Fruit fly (Drosophila melanogaster) ovary, adult (tissue): Measurements from ENCODE around the gene CG3285.

Source experiments
- CG17801 ChIP-seq: fragments of 200-800 bp; optimal IDR thresholded peaks from 2 replicates; lab custom pipeline; 2019; ENCODE audit warnings: missing biosample characterization, mild to moderate bottlenecking, missing genetic modification characterization, moderate library complexity; ENCODE audit not compliant: partially characterized antibody

Gene CG3285

DNA sequence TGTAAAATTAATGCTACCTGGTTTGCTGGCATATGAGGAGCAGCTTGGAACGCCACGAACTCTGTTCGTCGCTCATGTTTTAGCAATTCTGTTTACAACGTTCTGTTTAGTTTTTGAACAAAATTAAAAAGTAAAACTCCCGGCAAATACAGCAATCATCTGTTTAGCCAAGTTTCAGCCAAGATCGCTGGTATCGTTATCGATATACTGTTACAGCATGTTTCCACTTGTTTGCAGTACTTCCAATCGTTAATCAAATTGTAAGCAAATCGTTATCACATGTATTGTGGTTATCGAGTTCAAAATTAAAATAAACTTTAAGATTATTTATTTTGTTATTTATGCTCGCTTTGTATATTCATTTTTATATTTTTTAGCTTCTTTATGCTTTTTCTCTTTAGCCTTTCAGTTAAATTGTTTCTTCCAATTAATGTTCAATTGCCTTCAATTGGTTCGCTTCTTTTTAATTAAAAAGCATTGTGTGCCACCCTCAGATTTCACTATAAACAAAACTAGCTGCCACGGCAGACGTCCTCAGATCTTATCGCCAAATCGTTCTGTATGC, 10.9 kb upstream of the CG3285 start, which contains the start of the genes Fign and CG8837:
Gene Fign, minus strand, starts transcription at position 142 of the 565 bp plus-strand sequence.
Gene CG8837, plus strand, starts transcription at position 515 of the 565 bp plus-strand sequence.
- no peak for TF ChIP-seq CG17801 (GFP tag; lab: Kevin White, UChicago)

DNA sequence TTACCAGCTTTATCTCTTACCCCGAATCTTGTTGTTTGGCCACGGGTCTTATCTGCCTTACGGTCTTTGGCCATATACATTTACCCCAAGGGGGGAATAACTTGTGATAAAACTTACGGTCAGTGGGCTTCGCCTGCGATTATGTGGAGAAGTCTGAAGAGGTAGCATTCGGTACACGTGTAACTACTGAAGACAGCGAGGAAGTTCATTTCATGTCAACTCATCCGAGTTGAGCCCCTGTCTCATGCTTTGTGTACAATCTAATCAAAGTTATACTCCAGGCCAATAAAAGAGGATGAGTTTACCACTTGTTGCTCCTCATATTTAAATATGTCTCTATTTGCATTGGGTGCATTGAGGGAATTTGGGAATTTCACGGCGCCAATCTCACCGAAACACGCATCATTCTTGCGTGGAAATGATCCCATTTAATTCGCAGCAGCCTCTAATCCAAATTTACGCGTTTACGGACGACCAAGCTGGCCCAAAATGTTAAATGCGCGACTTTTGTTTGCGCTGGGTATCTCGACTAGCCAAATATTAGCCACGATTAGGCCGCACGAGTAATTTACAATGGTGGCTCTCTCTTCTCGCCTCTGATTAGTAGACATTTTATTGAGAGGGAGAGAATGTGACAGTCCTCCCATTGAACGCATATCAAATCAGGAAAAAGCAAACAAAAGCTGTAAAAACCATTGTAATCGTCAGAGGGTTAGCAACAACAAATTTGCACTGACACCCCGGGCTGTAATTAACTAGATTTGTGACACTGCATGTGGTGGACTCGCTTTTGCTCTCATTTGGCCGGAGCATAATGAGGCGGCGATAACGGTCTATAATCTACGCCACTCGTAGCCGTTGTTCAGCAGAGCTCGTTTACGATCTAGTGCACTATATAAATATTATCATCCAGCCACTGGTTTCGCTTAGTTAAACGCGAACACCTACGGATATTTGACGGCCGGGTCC, 7.1 kb upstream of the CG3285 start, which contains the start of gene CG33281:
Gene CG33281, plus strand, starts transcription at position 919 of the 969 bp plus-strand sequence.
- TF ChIP-seq CG17801 (GFP tag; lab: Kevin White, UChicago) = no peak

DNA sequence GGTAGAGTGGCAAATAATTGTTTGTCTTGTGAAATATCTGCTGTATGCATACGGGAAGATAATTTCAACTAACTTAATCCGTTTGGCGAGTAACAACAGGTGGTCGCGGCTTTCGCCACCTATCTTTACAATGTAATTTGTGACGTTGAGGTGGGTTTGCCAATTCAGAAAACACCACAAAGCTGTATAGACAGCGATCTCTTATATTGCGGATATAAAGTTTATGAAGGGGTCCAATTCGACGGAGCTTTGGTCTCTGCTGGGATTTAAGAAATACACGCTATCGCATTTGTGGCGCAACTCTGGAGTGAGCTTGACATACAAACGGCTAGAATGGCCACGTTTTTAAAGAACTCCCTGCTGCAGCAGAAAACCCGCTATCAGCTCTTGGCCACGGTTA, 3.1 kb upstream of the CG3285 start, which contains the start of gene CG33282:
Gene CG33282, plus strand, starts transcription at position 301 of the 400 bp plus-strand sequence.
- TF ChIP-seq CG17801 (GFP tag; lab: Kevin White, UChicago) = no peak

DNA sequence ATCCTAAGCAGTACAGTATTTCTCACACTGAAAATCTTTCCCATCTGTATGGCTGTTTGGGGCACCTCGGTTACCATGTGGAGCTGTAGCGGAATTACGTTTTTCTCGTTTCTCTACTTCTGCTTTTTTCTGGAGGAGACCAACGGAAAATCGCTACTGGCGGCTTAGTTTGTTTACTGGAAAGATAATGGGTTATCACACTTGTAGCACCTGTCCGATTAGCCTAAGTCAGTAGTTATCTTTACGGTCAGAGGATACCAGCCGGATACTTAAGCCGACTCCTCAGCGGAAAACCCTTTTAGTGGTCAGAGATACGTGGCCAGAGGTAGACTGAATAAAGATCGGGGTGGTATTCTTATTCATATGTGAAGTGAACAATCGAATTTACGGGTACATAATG, 1.8 kb downstream of the CG3285 start, which contains the start of gene CG15408:
Gene CG15408, plus strand, starts transcription at position 301 of the 400 bp plus-strand sequence.
- TF ChIP-seq CG17801 (GFP tag; lab: Kevin White, UChicago) = no peak

DNA sequence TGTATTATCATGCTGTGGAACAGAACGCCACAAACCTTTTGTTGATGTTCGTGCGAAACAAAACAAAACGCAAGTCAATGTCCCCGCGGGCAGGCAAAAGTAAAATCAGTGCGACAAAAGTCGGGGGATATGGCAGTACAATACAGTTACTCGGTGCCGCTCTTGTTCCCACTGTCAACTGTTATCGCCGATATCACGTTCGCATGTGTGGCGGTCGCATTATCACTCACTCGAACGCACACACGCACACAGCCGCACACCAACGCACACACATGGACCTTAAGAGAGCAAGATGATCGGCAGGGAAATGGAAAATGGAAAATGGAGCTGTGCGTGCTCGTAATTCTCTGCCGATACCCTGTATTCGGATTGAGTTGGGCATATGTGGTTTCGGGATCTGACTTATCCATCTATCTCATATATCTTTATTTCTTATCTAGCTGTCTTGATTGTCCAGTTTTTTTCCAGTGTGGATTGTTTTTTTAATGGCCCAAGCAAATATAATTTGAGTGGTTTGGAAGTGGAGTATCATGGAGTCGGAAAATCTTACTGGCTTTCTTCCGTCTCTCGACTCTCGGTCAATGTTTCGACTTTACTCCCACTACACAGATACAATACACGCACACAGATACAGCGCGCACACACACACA, 8.0 kb downstream of the CG3285 start:
- TF ChIP-seq CG17801 (GFP tag; lab: Kevin White, UChicago) = no peak

DNA sequence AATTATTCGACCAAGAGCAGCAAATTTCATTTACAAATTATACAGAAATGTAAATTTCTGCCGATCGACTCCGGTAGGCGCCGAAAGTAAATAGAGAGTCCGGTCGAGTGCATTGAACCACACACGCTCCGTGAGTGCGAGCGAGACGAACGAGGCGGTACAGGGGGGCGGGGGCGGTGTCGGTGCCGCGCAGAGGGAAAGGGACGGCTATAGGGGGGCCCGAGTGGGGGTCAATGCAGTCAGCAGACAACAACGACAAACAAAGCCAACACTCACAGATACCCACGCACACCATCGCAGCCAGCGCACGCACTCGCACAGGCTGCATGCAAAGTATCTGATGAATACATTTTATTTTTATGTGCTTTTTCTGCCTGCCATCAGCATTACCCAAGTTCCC, 8.7 kb downstream of the CG3285 start:
- TF ChIP-seq CG17801 (GFP tag; lab: Kevin White, UChicago) = no peak

DNA sequence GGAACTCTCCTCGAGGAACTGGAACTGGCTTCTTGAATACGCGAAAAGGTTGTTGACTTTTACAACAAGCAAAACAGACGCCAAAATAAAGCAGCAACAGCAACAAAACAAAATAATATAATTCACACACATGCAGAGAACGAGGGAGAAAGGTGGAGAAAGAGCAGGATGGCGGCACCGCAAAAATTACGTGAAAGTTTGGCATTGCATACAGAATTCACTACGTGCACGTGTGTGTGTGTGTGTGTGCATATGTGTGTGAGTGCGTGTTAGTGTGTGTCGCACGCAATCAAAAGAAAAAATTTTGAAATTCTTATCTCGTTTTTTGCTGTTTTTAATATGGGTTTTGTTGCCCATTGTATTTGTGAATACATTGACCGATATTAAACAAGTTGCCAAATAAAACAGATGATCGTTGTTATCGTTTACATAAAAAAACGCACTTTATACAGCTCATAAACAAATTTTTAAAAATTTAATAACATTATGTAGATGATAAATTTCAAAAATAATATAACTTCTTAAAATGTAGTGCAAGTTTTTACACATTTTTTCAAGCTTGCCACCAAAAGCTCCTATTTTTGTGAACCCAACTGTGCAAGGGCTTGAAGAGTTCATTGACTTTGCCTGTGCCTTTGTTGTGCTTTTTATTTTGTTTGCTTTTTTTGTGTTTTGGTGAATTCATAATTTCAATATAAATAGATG, 10.7 kb downstream of the CG3285 start:
- TF ChIP-seq CG17801 (GFP tag; lab: Kevin White, UChicago) = no peak

DNA sequence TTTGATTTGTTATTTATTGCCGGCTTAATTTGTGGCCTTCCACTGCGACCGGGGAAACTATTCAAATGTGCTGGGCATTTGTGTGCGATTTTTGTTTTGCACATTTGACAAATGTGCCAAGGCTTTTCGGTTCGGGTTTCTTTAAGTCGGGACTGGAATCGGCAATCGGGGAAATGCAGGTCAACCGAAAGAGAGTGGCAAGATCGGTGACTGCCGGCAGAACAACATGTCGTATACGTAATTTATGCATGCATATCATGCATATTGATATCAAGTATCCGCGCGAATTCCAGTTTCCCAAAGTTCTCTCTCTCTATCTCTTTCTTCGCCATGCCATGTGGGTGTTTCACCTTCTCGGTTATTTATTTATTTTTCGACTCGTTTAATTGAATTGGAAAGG, 11.6 kb downstream of the CG3285 start:
- no peak for TF ChIP-seq CG17801 (GFP tag; lab: Kevin White, UChicago)

DNA sequence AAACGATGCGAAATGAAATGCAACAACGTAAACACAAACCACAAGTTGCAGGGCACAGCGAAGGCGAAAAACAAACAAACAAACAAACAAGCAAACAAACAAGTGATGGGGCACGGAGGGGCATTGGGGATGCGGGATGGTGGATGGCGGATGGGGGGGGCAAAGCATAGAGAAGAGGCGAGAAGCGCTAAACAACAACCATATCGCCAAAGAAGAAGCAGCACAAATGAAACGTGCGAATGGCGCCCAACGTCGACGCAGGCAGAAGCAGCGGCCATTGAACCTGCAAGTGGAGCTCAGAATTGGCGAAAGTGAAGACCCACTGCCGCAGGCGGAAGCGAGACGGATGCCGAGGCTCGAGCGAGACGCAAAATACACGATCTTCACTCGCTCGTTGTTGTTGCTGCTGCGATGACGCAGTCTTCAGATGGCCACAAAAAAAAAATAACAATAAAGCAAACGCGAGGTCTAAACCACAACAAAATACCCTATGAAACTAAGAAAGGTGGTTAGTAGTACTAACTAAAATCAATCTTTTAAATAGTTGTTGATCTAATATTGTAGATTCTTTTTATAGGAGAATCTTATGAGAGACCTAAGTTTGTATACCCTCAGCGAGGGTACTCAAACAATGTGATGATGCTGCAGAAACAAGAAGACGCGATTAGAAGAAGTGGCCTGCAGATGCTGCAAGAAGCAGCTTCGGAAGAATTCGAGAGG, 15.2 kb downstream of the CG3285 start:
- TF ChIP-seq CG17801 (GFP tag; lab: Kevin White, UChicago) = no peak

DNA sequence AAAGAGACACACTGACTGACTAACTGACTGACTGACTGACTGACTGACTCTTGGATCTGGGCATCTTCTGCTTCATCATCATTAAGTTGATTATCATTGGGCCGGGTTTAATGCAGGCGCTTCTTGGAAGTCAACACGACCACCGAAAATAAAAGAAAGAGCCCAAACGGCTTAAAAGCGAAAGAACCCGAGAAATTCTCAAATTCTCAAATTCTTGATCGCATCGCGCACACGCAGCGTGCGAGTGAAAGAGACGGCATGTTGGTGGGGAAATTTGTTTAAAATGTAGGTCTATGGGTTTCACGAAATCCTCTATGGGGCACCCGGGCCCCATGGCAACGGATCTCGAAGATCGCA, 15.7 kb downstream of the CG3285 start:
- TF ChIP-seq CG17801 (GFP tag; lab: Kevin White, UChicago) = no peak

DNA sequence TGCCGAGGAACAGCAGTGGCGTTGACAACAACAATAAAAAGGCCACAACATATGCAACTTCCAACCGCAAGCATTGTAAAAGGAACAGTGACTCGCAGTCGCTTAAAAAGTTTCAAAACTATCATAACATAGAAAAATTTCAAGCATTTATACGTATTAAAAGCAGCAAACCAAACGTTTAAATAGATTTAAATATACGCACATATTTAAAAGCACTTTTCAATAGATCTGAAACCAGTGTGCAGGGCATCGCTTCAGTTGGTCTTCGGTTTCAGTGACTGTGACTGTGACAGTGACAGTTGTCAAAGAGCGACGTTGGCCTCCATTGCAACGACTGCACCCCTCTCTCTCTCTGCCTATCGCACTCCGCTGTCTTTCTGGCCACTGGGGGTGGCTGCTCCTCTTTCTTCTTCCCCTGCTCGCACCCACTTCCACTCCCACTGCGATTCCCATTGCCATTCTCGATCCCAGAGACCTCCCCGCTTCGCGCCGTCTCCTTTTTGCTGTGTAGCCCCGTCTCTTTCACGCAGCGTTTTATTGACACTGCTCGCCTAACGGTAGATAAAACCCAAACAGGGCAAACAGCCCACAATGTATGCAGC, 17.5 kb downstream of the CG3285 start:
- peak; percentile 30 for TF ChIP-seq CG17801 (GFP tag; lab: Kevin White, UChicago)

DNA sequence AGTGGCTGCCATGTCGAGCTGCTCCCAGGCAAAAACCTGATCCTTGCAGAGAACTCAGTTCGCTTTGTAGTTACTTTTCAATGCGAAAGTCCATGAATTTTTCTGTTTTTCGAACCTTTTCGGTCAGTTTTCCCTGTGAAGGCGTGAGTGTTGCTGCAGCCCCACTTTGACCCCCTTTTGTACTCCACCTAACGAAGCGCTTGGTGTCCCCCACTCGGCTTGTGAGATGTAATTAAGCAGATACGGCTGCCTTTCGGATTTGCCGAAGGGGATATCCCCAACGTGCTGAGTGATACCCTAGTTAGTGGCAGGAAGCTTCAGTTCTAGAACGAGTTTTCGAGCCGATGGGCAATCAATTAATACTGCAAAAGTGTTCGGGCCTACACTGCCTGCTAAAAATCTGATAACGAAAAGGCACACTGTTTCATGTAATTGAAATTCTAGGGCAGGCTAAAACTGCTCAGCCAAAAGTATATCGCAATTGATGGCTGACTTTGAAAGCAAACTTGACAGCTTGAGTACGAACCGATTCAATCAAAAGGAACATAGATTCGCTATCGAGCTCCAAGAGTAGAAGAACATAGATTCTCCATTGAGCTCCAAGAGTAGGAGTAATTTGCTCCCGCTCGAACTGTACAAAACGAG, 21.0 kb downstream of the CG3285 start:
- no peak for TF ChIP-seq CG17801 (GFP tag; lab: Kevin White, UChicago)

DNA sequence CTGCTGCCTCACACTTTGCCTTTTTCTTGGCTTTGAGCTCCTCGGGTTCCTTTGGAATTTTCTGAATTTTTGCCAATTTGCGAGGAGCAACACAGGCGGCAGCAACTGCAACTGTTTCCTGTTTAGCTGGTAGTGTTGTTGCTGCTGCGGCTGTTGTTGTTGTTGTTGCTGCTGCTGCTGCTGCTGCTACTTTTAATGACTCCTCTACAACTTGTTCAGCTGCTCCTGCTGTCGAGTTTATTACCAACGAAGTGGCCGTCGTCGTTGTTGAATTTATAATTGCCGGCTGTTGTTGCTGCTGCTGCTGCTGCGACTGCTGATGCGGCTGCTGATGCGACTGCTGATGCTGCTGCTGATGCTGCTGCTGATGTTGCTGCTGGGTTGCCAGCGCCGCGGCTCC, 22.2 kb downstream of the CG3285 start:
- TF ChIP-seq CG17801 (GFP tag; lab: Kevin White, UChicago) = no peak
